Worm (Caenorhabditis elegans): Measurements from ENCODE around the gene srh-166.

DNA sequence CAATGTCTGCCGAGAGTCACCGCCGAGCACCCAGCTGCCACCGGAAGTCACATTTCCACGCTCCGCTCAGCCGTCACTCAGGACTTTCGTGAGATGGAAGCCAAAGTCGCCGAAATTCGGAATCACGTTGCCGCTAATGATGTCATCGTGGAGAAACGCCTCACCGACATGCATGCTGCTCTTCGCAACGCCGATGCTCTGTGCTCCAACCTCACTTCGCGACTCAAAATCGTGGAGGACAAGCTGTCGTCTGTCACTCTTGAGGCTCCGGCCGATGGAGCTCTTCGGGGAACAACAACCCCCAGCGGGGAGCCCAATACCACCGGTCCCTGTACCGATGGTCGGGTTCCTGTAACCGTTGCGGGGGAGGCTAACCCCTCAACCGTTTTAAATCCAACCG lies 19.1 kb downstream of the srh-166 start:
- TF ChIP-seq snpc-4 (tag; optimal IDR thresholded peaks at IDR 0.05) (no peak), fkh-10 (GFP tag; optimal IDR thresholded peaks at IDR 0.05) (no peak), tbx-2 (tag; optimal IDR thresholded peaks at IDR 0.05) (no peak)

Data from whole organism, L3 larva.